Worm (Caenorhabditis elegans): ENCODE data around the gene srt-18.

- no peak for TF ChIP-seq nhr-12 (tag; optimal IDR thresholded peaks at IDR 0.05)
- no peak for TF ChIP-seq C16A3.4 (tag; optimal IDR thresholded peaks at IDR 0.05)
- no peak for TF ChIP-seq fos-1 (tag; optimal IDR thresholded peaks at IDR 0.05)
- TF ChIP-seq nhr-84 (tag; optimal IDR thresholded peaks at IDR 0.05): no peak
- no peak for TF ChIP-seq nhr-90 (tag; optimal IDR thresholded peaks at IDR 0.05; ENCODE audit: poor library complexity)
- TF ChIP-seq ztf-11 (tag; optimal IDR thresholded peaks at IDR 0.05): no peak
- TF ChIP-seq alr-1 (tag; optimal IDR thresholded peaks at IDR 0.05; ENCODE audit: borderline replicate concordance): no peak
- TF ChIP-seq elt-2 (tag; optimal IDR thresholded peaks at IDR 0.05): no peak
- no peak for TF ChIP-seq ztf-4 (tag; optimal IDR thresholded peaks at IDR 0.05)
- no peak for TF ChIP-seq unc-130 (tag; optimal IDR thresholded peaks at IDR 0.05)
- TF ChIP-seq fkh-10 (GFP tag; optimal IDR thresholded peaks at IDR 0.05): no peak
Observed at ce11 chrV:9030248-9030647, 14.8 kb upstream of the srt-18 start, which contains the start of gene C25E10.5.
